Fruit fly (Drosophila melanogaster): Measurements from ENCODE around the gene CG34150.

- no peak for TF ChIP-seq Sin3A (optimal IDR thresholded peaks at IDR 0.05)
- no peak for TF ChIP-seq h (optimal IDR thresholded peaks at IDR 0.05)
- no peak for TF ChIP-seq ttk (optimal IDR thresholded peaks at IDR 0.05)
- TF ChIP-seq Myc (optimal IDR thresholded peaks at IDR 0.05), result no peak
Observed at dm6 chr3R:24862065-24862464, 48.0 kb downstream of the CG34150 start, which contains the start of gene CG13640.

Measured in Kc167 (cell line).